Fruit fly (Drosophila melanogaster) whole organism, pupa: ENCODE measurements around the gene Adk2.

Source experiments
- CG10348 ChIP-seq: fragments of 200-800 bp; sonication (Bioruptor generic); IDR thresholded peaks from 2 replicates; pipeline ENCODE4 v1.3.6; 2022; ENCODE audit warnings: missing biosample characterization, missing genetic modification characterization
- CG12605 ChIP-seq: fragments of 200-800 bp; sonication (Bioruptor generic); IDR thresholded peaks from 2 replicates; pipeline ENCODE4 v1.3.6; 2022; ENCODE audit warnings: missing biosample characterization, missing genetic modification characterization
- CG13204 ChIP-seq: fragments of 200-800 bp; sonication (Bioruptor generic); optimal IDR thresholded peaks from 2 replicates; lab custom pipeline; 2018; ENCODE audit warnings: missing biosample characterization, mild to moderate bottlenecking, missing genetic modification characterization, moderate library complexity
- CG14655 ChIP-seq: fragments of 200-800 bp; sonication (Bioruptor generic); optimal IDR thresholded peaks from 3 replicates; lab custom pipeline; 2017; ENCODE audit warnings: mild to moderate bottlenecking, missing biosample characterization, missing genetic modification reagents, missing genetic modification characterization
- CG15710 ChIP-seq: fragments of 200-800 bp; sonication (Bioruptor generic); optimal IDR thresholded peaks from 2 replicates; lab custom pipeline; 2018; ENCODE audit warnings: missing biosample characterization, mild to moderate bottlenecking, missing genetic modification characterization, moderate library complexity
- CG17806 ChIP-seq: fragments of 200-800 bp; sonication (Bioruptor generic); optimal IDR thresholded peaks from 2 replicates; lab custom pipeline; 2018; ENCODE audit warnings: missing biosample characterization, mild to moderate bottlenecking, missing genetic modification characterization, moderate library complexity
- CG32121 ChIP-seq: fragments of 200-800 bp; sonication (Bioruptor generic); IDR thresholded peaks from 2 replicates; pipeline ENCODE4 v1.3.6; 2022; ENCODE audit warnings: missing biosample characterization, missing genetic modification characterization
- CG34367 ChIP-seq: fragments of 200-800 bp; sonication (Bioruptor generic); optimal IDR thresholded peaks from 2 replicates; lab custom pipeline; 2018; ENCODE audit warnings: missing biosample characterization, mild to moderate bottlenecking, missing genetic modification characterization
- CG4496 ChIP-seq: fragments of 200-800 bp; sonication (Bioruptor generic); IDR thresholded peaks from 3 replicates; pipeline ENCODE4 v1.3.6; 2022; ENCODE audit warnings: missing biosample characterization, missing genetic modification characterization
- CG8159 ChIP-seq: fragments of 200-800 bp; sonication (Bioruptor generic); optimal IDR thresholded peaks from 3 replicates; lab custom pipeline; 2018; ENCODE audit warnings: missing biosample characterization, mild to moderate bottlenecking, missing genetic modification characterization, moderate library complexity
- CG8301 ChIP-seq: fragments of 200-800 bp; sonication (Bioruptor generic); optimal IDR thresholded peaks from 2 replicates; lab custom pipeline; 2018; ENCODE audit warnings: missing biosample characterization, mild to moderate bottlenecking, missing genetic modification characterization
- CG9948 ChIP-seq: fragments of 200-800 bp; sonication (Bioruptor generic); optimal IDR thresholded peaks from 2 replicates; lab custom pipeline; 2018; ENCODE audit warnings: missing biosample characterization, mild to moderate bottlenecking, missing genetic modification characterization, moderate library complexity
- D1 ChIP-seq: fragments of 200-800 bp; sonication (Bioruptor generic); optimal IDR thresholded peaks from 2 replicates; lab custom pipeline; 2018; ENCODE audit warnings: missing biosample characterization, mild to moderate bottlenecking, missing genetic modification characterization, moderate library complexity
- EcR ChIP-seq: fragments of 200-800 bp; sonication (Bioruptor generic); optimal IDR thresholded peaks from 3 replicates; lab custom pipeline; 2019; ENCODE audit warnings: missing biosample characterization, missing genetic modification characterization, mild to moderate bottlenecking, moderate library complexity, missing genetic modification reagents
- Ets98B ChIP-seq: fragments of 200-800 bp; sonication (Bioruptor generic); IDR thresholded peaks from 2 replicates; pipeline ENCODE4 v1.3.6; 2022; ENCODE audit warnings: missing biosample characterization, missing genetic modification characterization
- Pif1A ChIP-seq: fragments of 200-800 bp; sonication (Bioruptor generic); optimal IDR thresholded peaks from 3 replicates; lab custom pipeline; 2016; ENCODE audit warnings: missing biosample characterization, missing genetic modification characterization
- Pif1B ChIP-seq: fragments of 200-800 bp; sonication (Bioruptor generic); optimal IDR thresholded peaks from 3 replicates; lab custom pipeline; 2016; ENCODE audit warnings: missing biosample characterization, missing genetic modification characterization
- Snoo ChIP-seq: fragments of 200-800 bp; sonication (Bioruptor generic); optimal IDR thresholded peaks from 3 replicates; lab custom pipeline; 2017; ENCODE audit warnings: missing biosample characterization, mild to moderate bottlenecking, missing genetic modification characterization, inconsistent platforms
- fd96Ca ChIP-seq: fragments of 200-800 bp; sonication (Bioruptor generic); IDR thresholded peaks from 3 replicates; pipeline ENCODE4 v1.3.6; 2022; ENCODE audit warnings: missing biosample characterization, missing genetic modification characterization
- gl ChIP-seq: fragments of 200-800 bp; sonication (Bioruptor generic); optimal IDR thresholded peaks from 2 replicates; lab custom pipeline; 2018; ENCODE audit warnings: missing biosample characterization, mild to moderate bottlenecking, missing genetic modification characterization
- rn ChIP-seq: fragments of 200-800 bp; sonication (Bioruptor generic); IDR thresholded peaks from 2 replicates; pipeline ENCODE4 v1.3.6; 2022; ENCODE audit warnings: missing biosample characterization, missing genetic modification characterization

Gene Adk2

DNA sequence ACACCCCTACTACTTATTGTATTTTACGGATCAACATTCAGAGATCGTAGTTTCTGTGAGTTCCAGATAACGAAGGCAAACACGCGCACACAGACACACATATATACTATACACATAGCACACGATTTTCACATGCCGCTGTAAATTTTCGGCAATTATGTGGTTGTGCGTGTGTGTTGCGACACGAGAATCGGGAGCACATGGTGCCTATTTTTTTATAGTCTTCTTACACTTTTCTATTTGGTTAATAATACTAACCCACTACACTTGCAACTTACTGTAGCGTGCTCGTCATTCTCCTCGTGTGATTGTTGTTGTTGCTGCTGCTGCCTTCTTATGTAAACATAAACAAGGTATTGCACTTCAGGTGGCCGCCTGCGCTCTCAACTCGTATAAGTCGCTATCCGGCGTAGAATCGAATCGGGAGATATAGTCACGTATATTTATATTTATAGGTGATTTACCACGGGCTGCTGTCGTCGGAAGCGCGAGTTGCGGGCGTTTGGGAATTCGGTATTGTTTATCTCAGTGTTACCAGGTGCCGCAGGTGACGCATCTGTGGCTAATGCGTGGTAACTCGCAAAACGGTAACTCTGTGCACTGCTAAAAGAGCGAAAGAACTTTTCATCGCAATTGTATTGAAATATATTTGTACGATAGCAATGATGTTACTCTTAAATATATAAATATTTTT is at the start of gene Adk2:
Adk2 (minus strand) TSS at position 529 of the 694 bp plus-strand sequence.
- TF ChIP-seq CG13204 (GFP tag; lab: Kevin White, UChicago) (no peak), CG12605 (GFP tag; lab: Robert Waterston, UW) (peak; percentile 37; the same call in 1 of the 2 replicates), fd96Ca (GFP tag; lab: Robert Waterston, UW) (peak; percentile 55; the same call in 2 of the 3 replicates), Ets98B (peak; percentile 43), CG9948 (tag; lab: Kevin White, UChicago) (no peak), CG4496 (GFP tag; lab: Robert Waterston, UW) (0 out of 3 replicates have a peak, but pooled peaks have one; percentile 43), Pif1A (GFP tag; lab: Kevin White, UChicago) (no peak), CG8301 (tag; lab: Kevin White, UChicago) (no peak), CG17806 (no peak), Snoo (tag; lab: Kevin White, UChicago) (peak; percentile 1), Pif1B (GFP tag; lab: Kevin White, UChicago) (no peak), CG32121 (peak; percentile 65; the same call in 1 of the 2 replicates), EcR (GFP tag; lab: Kevin White, UChicago) (no peak), rn (GFP tag; lab: Robert Waterston, UW) (no peak), CG8159 (tag; lab: Kevin White, UChicago) (no peak), gl (tag; lab: Kevin White, UChicago) (no peak), CG10348 (GFP tag; lab: Robert Waterston, UW) (no peak), CG34367 (tag; lab: Kevin White, UChicago) (no peak), D1 (tag; lab: Kevin White, UChicago) (no peak), CG15710 (no peak), CG14655 (GFP tag; lab: Kevin White, UChicago) (no peak)

DNA sequence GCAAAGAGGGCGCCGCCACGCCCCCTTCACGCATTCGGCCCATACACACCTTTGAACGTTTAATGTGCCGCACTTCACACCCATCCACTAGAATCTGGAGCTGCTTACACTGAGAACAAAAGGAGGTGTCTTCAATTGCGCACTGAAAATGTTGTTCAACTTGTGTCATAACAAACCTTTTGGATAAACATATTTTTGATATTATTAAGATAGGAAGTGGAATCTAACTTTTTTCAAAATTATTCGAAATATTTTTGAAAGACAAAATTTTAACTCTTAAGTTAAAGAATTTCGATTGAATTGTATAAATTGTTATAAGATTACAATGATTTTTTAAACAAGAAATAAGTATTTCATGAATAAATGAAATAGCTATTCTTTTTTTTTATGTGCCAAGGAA is 45.8 kb upstream of the Adk2 start:
- TF ChIP-seq CG17806: peak; percentile 15
- no peak for TF ChIP-seq EcR (GFP tag; lab: Kevin White, UChicago)
- no peak for TF ChIP-seq CG32121
- peak; percentile 6 for TF ChIP-seq Pif1A (GFP tag; lab: Kevin White, UChicago)
- no peak for TF ChIP-seq CG10348 (GFP tag; lab: Robert Waterston, UW)
- TF ChIP-seq CG12605 (GFP tag; lab: Robert Waterston, UW): no peak
- no peak for TF ChIP-seq Pif1B (GFP tag; lab: Kevin White, UChicago)
- TF ChIP-seq CG4496 (GFP tag; lab: Robert Waterston, UW): no peak
- peak; percentile 46 for TF ChIP-seq CG14655 (GFP tag; lab: Kevin White, UChicago)
- peak; percentile 15 for TF ChIP-seq CG8301 (tag; lab: Kevin White, UChicago)
- peak; percentile 35 for TF ChIP-seq CG9948 (tag; lab: Kevin White, UChicago)
- TF ChIP-seq, all 21 proteins: peak for 5

dm6 chr3L:13066220-13066619 is 43.7 kb upstream of the Adk2 start:
- TF ChIP-seq CG13204 (GFP tag; lab: Kevin White, UChicago) (no peak), CG15710 (peak; percentile 31), CG14655 (GFP tag; lab: Kevin White, UChicago) (peak; percentile 31), fd96Ca (GFP tag; lab: Robert Waterston, UW) (no peak), CG32121 (no peak), Pif1A (GFP tag; lab: Kevin White, UChicago) (peak; percentile 28), D1 (tag; lab: Kevin White, UChicago) (no peak), CG8159 (tag; lab: Kevin White, UChicago) (peak; percentile 52), Snoo (tag; lab: Kevin White, UChicago) (no peak), CG4496 (GFP tag; lab: Robert Waterston, UW) (no peak), Ets98B (no peak), CG9948 (tag; lab: Kevin White, UChicago) (peak; percentile 50), CG8301 (tag; lab: Kevin White, UChicago) (peak; percentile 40), CG12605 (GFP tag; lab: Robert Waterston, UW) (no peak), Pif1B (GFP tag; lab: Kevin White, UChicago) (no peak), gl (tag; lab: Kevin White, UChicago) (no peak), CG17806 (peak; percentile 44), CG34367 (tag; lab: Kevin White, UChicago) (peak; percentile 27), rn (GFP tag; lab: Robert Waterston, UW) (no peak)

- TF ChIP-seq CG8159 (tag; lab: Kevin White, UChicago) (no peak), CG10348 (GFP tag; lab: Robert Waterston, UW) (no peak), rn (GFP tag; lab: Robert Waterston, UW) (no peak), Ets98B (no peak), CG12605 (GFP tag; lab: Robert Waterston, UW) (no peak), CG8301 (tag; lab: Kevin White, UChicago) (no peak), D1 (tag; lab: Kevin White, UChicago) (no peak), gl (tag; lab: Kevin White, UChicago) (no peak), fd96Ca (GFP tag; lab: Robert Waterston, UW) (no peak), Snoo (tag; lab: Kevin White, UChicago) (no peak), CG32121 (no peak), CG13204 (GFP tag; lab: Kevin White, UChicago) (no peak), CG15710 (no peak), CG17806 (no peak), EcR (GFP tag; lab: Kevin White, UChicago) (no peak), CG9948 (tag; lab: Kevin White, UChicago) (no peak)
Measured at dm6 chr3L:13065619-13066018, 43.1 kb upstream of the Adk2 start.

DNA sequence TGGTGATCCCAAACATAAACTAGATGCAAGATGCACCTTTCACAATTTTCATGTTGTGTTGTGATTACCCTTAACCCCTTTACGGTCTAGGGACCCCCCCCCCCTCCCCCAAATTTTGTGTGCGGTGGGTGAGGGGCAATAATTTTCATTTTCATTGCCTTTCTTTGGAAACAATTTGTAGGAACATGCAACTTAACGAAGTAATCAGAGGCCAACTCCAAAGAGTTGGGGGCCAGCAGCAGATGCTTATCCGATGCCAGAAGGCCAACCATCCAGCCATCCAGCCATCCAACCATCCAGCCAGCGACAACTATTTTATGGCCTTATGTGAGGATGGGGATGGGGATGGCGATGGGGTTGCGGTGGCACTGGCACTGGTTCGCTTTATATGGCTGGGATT is 42.4 kb upstream of the Adk2 start:
- TF ChIP-seq CG9948 (tag; lab: Kevin White, UChicago): no peak
- no peak for TF ChIP-seq CG14655 (GFP tag; lab: Kevin White, UChicago)
- TF ChIP-seq D1 (tag; lab: Kevin White, UChicago): no peak
- no peak for TF ChIP-seq EcR (GFP tag; lab: Kevin White, UChicago)
- TF ChIP-seq CG32121: no peak
- TF ChIP-seq rn (GFP tag; lab: Robert Waterston, UW): no peak
- no peak for TF ChIP-seq fd96Ca (GFP tag; lab: Robert Waterston, UW)
- no peak for TF ChIP-seq Snoo (tag; lab: Kevin White, UChicago)
- TF ChIP-seq CG17806: no peak
- TF ChIP-seq CG8301 (tag; lab: Kevin White, UChicago): no peak
